Fruit fly (Drosophila melanogaster) whole organism, prepupa: ENCODE data around the gene Set8.

Experiments used
- CG11294 ChIP-seq: fragments of 200-800 bp; sonication (Bioruptor generic); IDR thresholded peaks from 2 replicates; pipeline ENCODE4 v1.3.6; 2022; ENCODE audit warnings: missing biosample characterization, missing genetic modification characterization
- CG11762 ChIP-seq: fragments of 200-800 bp; sonication (Bioruptor generic); optimal IDR thresholded peaks from 3 replicates; lab custom pipeline; 2016; ENCODE audit warnings: missing biosample characterization, missing genetic modification characterization; ENCODE audit not compliant: insufficient read depth
- CG11902 ChIP-seq: fragments of 200-800 bp; sonication (Bioruptor generic); optimal IDR thresholded peaks from 3 replicates; lab custom pipeline; 2016; ENCODE audit warnings: missing biosample characterization, missing genetic modification characterization
- CG15336 ChIP-seq: fragments of 200-800 bp; sonication (Bioruptor generic); IDR thresholded peaks from 2 replicates; pipeline ENCODE4 v1.3.6; 2022; ENCODE audit warnings: missing biosample characterization, missing genetic modification characterization
- CG1621 ChIP-seq: fragments of 200-800 bp; sonication (Bioruptor generic); optimal IDR thresholded peaks from 3 replicates; lab custom pipeline; 2018; ENCODE audit warnings: missing biosample characterization, mild to moderate bottlenecking, missing genetic modification characterization
- CG3032 ChIP-seq: fragments of 200-800 bp; optimal IDR thresholded peaks from 2 replicates; lab custom pipeline; 2019; ENCODE audit warnings: missing biosample characterization, mild to moderate bottlenecking, missing genetic modification characterization, moderate library complexity
- CG32006 ChIP-seq: fragments of 200-800 bp; sonication (Bioruptor generic); optimal IDR thresholded peaks from 3 replicates; lab custom pipeline; 2017; ENCODE audit warnings: missing biosample characterization, mild to moderate bottlenecking, missing genetic modification characterization
- CG34406 ChIP-seq: fragments of 200-800 bp; sonication (Bioruptor generic); optimal IDR thresholded peaks from 3 replicates; lab custom pipeline; 2016; ENCODE audit warnings: missing biosample characterization, missing genetic modification characterization
- CG3919 ChIP-seq: fragments of 200-800 bp; sonication (Bioruptor generic); optimal IDR thresholded peaks from 3 replicates; lab custom pipeline; 2016; ENCODE audit warnings: missing biosample characterization, missing genetic modification characterization
- CG4318 ChIP-seq: fragments of 200-800 bp; sonication (Bioruptor generic); optimal IDR thresholded peaks from 3 replicates; lab custom pipeline; 2017; ENCODE audit warnings: missing biosample characterization, mild to moderate bottlenecking, missing genetic modification characterization
- CG6163 ChIP-seq: fragments of 200-800 bp; sonication (Bioruptor generic); IDR thresholded peaks from 3 replicates; pipeline ENCODE4 v1.3.6; 2022; ENCODE audit warnings: missing biosample characterization, missing genetic modification characterization
- CG6276 ChIP-seq: fragments of 200-800 bp; sonication (Bioruptor generic); optimal IDR thresholded peaks from 2 replicates; lab custom pipeline; 2017; ENCODE audit warnings: missing biosample characterization, mild to moderate bottlenecking, missing genetic modification characterization
- CG6792 ChIP-seq: fragments of 200-800 bp; sonication (Bioruptor generic); optimal IDR thresholded peaks from 3 replicates; lab custom pipeline; 2016; ENCODE audit warnings: missing biosample characterization, missing genetic modification characterization
- CG6808 ChIP-seq: fragments of 200-800 bp; sonication (Bioruptor generic); optimal IDR thresholded peaks from 3 replicates; lab custom pipeline; 2017; ENCODE audit warnings: missing biosample characterization, missing genetic modification characterization, mild to moderate bottlenecking, moderate library complexity, missing genetic modification reagents
- CG7368 ChIP-seq: fragments of 200-800 bp; sonication (Bioruptor generic); optimal IDR thresholded peaks from 3 replicates; lab custom pipeline; 2016; ENCODE audit warnings: missing biosample characterization, missing genetic modification characterization
- CG8119 ChIP-seq: fragments of 200-800 bp; sonication (Bioruptor generic); IDR thresholded peaks from 3 replicates; pipeline ENCODE4 v1.3.6; 2022; ENCODE audit warnings: missing biosample characterization, missing genetic modification characterization
- CG8319 ChIP-seq: fragments of 200-800 bp; sonication (Bioruptor generic); optimal IDR thresholded peaks from 3 replicates; lab custom pipeline; 2016; ENCODE audit warnings: missing biosample characterization, missing genetic modification characterization
- CG8632 ChIP-seq: fragments of 200-800 bp; sonication (Bioruptor generic); optimal IDR thresholded peaks from 3 replicates; lab custom pipeline; 2016; ENCODE audit warnings: missing biosample characterization, missing genetic modification characterization
- CG9139 ChIP-seq: fragments of 200-800 bp; sonication (Bioruptor generic); optimal IDR thresholded peaks from 3 replicates; lab custom pipeline; 2017; ENCODE audit warnings: missing biosample characterization, mild to moderate bottlenecking, missing genetic modification characterization
- Eip75B ChIP-seq: fragments of 200-800 bp; sonication (Bioruptor generic); optimal IDR thresholded peaks from 3 replicates; lab custom pipeline; 2016; ENCODE audit warnings: missing biosample characterization, missing genetic modification characterization
- Eip93F ChIP-seq: fragments of 200-800 bp; sonication (Bioruptor generic); optimal IDR thresholded peaks from 2 replicates; lab custom pipeline; 2016; ENCODE audit warnings: missing biosample characterization, mild to moderate bottlenecking, missing genetic modification characterization
- Ets21C ChIP-seq: fragments of 200-800 bp; sonication (Bioruptor generic); optimal IDR thresholded peaks from 3 replicates; lab custom pipeline; 2016; ENCODE audit warnings: missing biosample characterization, missing genetic modification characterization
- Ets96B ChIP-seq: fragments of 200-800 bp; optimal IDR thresholded peaks from 2 replicates; lab custom pipeline; 2019; ENCODE audit warnings: missing biosample characterization, mild to moderate bottlenecking, missing genetic modification characterization, moderate library complexity
- Gug ChIP-seq: fragments of 200-800 bp; sonication (Bioruptor generic); IDR thresholded peaks from 2 replicates; pipeline ENCODE4 v1.3.6; 2022; ENCODE audit warnings: missing biosample characterization, missing genetic modification characterization
- Hr38 ChIP-seq: sonication (Bioruptor generic); optimal IDR thresholded peaks from 2 replicates; lab custom pipeline; 2016; ENCODE audit warnings: missing biosample characterization, missing genetic modification characterization
- Hr4 ChIP-seq: fragments of 200-800 bp; sonication (Bioruptor generic); optimal IDR thresholded peaks from 3 replicates; lab custom pipeline; 2016; ENCODE audit warnings: missing biosample characterization, missing genetic modification characterization
- Lpt ChIP-seq: fragments of 200-800 bp; sonication (Bioruptor generic); optimal IDR thresholded peaks from 3 replicates; lab custom pipeline; 2016; ENCODE audit warnings: missing biosample characterization, missing genetic modification characterization
- Met ChIP-seq: fragments of 200-800 bp; sonication (Bioruptor generic); optimal IDR thresholded peaks from 3 replicates; lab custom pipeline; 2016; ENCODE audit warnings: missing biosample characterization, missing genetic modification characterization
- OdsH ChIP-seq: fragments of 200-800 bp; sonication (Bioruptor generic); optimal IDR thresholded peaks from 3 replicates; lab custom pipeline; 2016; ENCODE audit warnings: missing biosample characterization, missing genetic modification characterization
- Sox14 ChIP-seq: fragments of 200-800 bp; sonication (Bioruptor generic); optimal IDR thresholded peaks from 3 replicates; lab custom pipeline; 2016; ENCODE audit warnings: missing biosample characterization, missing genetic modification characterization
- Sox15 ChIP-seq: fragments of 200-800 bp; sonication (Bioruptor generic); optimal IDR thresholded peaks from 3 replicates; lab custom pipeline; 2016; ENCODE audit warnings: missing biosample characterization, missing genetic modification characterization
- achi ChIP-seq: fragments of 200-800 bp; sonication (Bioruptor generic); optimal IDR thresholded peaks from 3 replicates; lab custom pipeline; 2016; ENCODE audit warnings: missing biosample characterization, missing genetic modification characterization
- acj6 ChIP-seq: fragments of 200-800 bp; sonication (Bioruptor generic); optimal IDR thresholded peaks from 3 replicates; lab custom pipeline; 2016; ENCODE audit warnings: missing biosample characterization, missing genetic modification characterization
- cyc ChIP-seq: fragments of 200-800 bp; sonication (Bioruptor generic); optimal IDR thresholded peaks from 3 replicates; lab custom pipeline; 2016; ENCODE audit warnings: missing biosample characterization, missing genetic modification characterization
- dac ChIP-seq: fragments of 200-800 bp; sonication (Bioruptor generic); optimal IDR thresholded peaks from 2 replicates; lab custom pipeline; 2017; ENCODE audit warnings: missing biosample characterization, mild to moderate bottlenecking, missing genetic modification characterization
- dsx ChIP-seq: fragments of 200-800 bp; optimal IDR thresholded peaks from 3 replicates; lab custom pipeline; 2019; ENCODE audit warnings: missing biosample characterization, mild to moderate bottlenecking, missing genetic modification characterization, moderate library complexity; ENCODE audit not compliant: poor library complexity, severe bottlenecking
- eg ChIP-seq: fragments of 200-800 bp; sonication (Bioruptor generic); IDR thresholded peaks from 3 replicates; pipeline ENCODE4 v1.3.6; 2022; ENCODE audit warnings: missing biosample characterization, missing genetic modification characterization
- esn ChIP-seq: fragments of 200-800 bp; sonication (Bioruptor generic); optimal IDR thresholded peaks from 2 replicates; lab custom pipeline; 2016; ENCODE audit warnings: missing biosample characterization, mild to moderate bottlenecking, missing genetic modification characterization, moderate library complexity
- fd59A ChIP-seq: fragments of 200-800 bp; sonication (Bioruptor generic); optimal IDR thresholded peaks from 2 replicates; lab custom pipeline; 2017; ENCODE audit warnings: missing biosample characterization, mild to moderate bottlenecking, missing genetic modification characterization, missing genetic modification reagents
- fd85E ChIP-seq: fragments of 200-800 bp; sonication (Bioruptor generic); optimal IDR thresholded peaks from 3 replicates; lab custom pipeline; 2016; ENCODE audit warnings: missing biosample characterization, missing genetic modification characterization
- fkh ChIP-seq: fragments of 200-800 bp; sonication (Bioruptor generic); optimal IDR thresholded peaks from 3 replicates; lab custom pipeline; 2017; ENCODE audit warnings: missing biosample characterization, mild to moderate bottlenecking, missing genetic modification characterization, moderate library complexity
- lz ChIP-seq: fragments of 200-800 bp; sonication (Bioruptor generic); optimal IDR thresholded peaks from 3 replicates; lab custom pipeline; 2016; ENCODE audit warnings: missing biosample characterization, missing genetic modification characterization
- net ChIP-seq: fragments of 200-800 bp; sonication (Bioruptor generic); optimal IDR thresholded peaks from 3 replicates; lab custom pipeline; 2016; ENCODE audit warnings: missing biosample characterization, missing genetic modification characterization
- pdm3 ChIP-seq: fragments of 200-800 bp; sonication (Bioruptor generic); optimal IDR thresholded peaks from 3 replicates; lab custom pipeline; 2016; ENCODE audit warnings: missing biosample characterization, missing genetic modification characterization
- salr ChIP-seq, 2 experiments: fragments of 200-800 bp; sonication (Bioruptor generic); optimal IDR thresholded peaks; 3 replicates each; lab custom pipeline; 2016 to 2018; ENCODE audit warnings: missing biosample characterization in 2 of 2, missing genetic modification characterization in 2 of 2, mild to moderate bottlenecking in 1 of 2
- svp ChIP-seq: fragments of 200-800 bp; sonication (Bioruptor generic); peaks from one replicate; lab custom pipeline; 2016; ENCODE audit warnings: missing biosample characterization, missing genetic modification characterization
- topi ChIP-seq: fragments of 200-800 bp; sonication (Bioruptor generic); optimal IDR thresholded peaks from 3 replicates; lab custom pipeline; 2016; ENCODE audit warnings: missing biosample characterization, missing genetic modification characterization

Gene Set8

dm6 chr3R:14291431-14291830 is 24.4 kb upstream of the Set8 start (continued):
- TF ChIP-seq Gug (GFP tag; lab: Robert Waterston, UW) (peak; percentile 49), CG8632 (GFP tag; lab: Kevin White, UChicago) (peak; percentile 75), Met (GFP tag; lab: Kevin White, UChicago) (peak; percentile 88), salr (GFP tag; optimal IDR thresholded peaks at IDR 0.05; lab: Kevin White, UChicago) (peak; percentile 78 to 80), CG34406 (GFP tag; lab: Kevin White, UChicago) (peak; percentile 77), CG8319 (GFP tag; lab: Kevin White, UChicago) (peak; percentile 51), CG11294 (peak; percentile 59), Hr4 (GFP tag; lab: Kevin White, UChicago) (peak; percentile 82), CG7368 (GFP tag; lab: Kevin White, UChicago) (peak; percentile 75), dac (peak; percentile 49), Ets96B (tag; lab: Kevin White, UChicago) (peak; percentile 89), Sox14 (GFP tag; lab: Kevin White, UChicago) (peak; percentile 78), CG15336 (GFP tag; lab: Robert Waterston, UW) (peak; percentile 93), cyc (GFP tag; lab: Kevin White, UChicago) (peak; percentile 68), CG6808 (GFP tag; lab: Kevin White, UChicago) (peak; percentile 90), topi (GFP tag; lab: Kevin White, UChicago) (peak; percentile 78), CG6792 (GFP tag; lab: Kevin White, UChicago) (peak; percentile 77), CG6163 (GFP tag; lab: Robert Waterston, UW) (peak; percentile 79; the same call in 2 of the 3 replicates), Lpt (GFP tag; lab: Kevin White, UChicago) (peak; percentile 72), esn (GFP tag; lab: Kevin White, UChicago) (peak; percentile 89), Ets21C (GFP tag; lab: Kevin White, UChicago) (peak; percentile 60), achi (GFP tag; lab: Kevin White, UChicago) (peak; percentile 79), CG3919 (GFP tag; lab: Kevin White, UChicago) (peak; percentile 83), CG11902 (GFP tag; lab: Kevin White, UChicago) (peak; percentile 49), CG8119 (GFP tag; lab: Robert Waterston, UW) (peak; percentile 92)

dm6 chr3R:14292307-14292711 is 23.5 kb upstream of the Set8 start:
- TF ChIP-seq eg (GFP tag; lab: Robert Waterston, UW) (0 out of 3 replicates have a peak, but pooled peaks have one; percentile 35), cyc (GFP tag; lab: Kevin White, UChicago) (peak; percentile 24), Eip75B (peak; percentile 29), CG6276 (GFP tag; lab: Kevin White, UChicago) (peak; percentile 73), net (GFP tag; lab: Kevin White, UChicago) (peak; percentile 49), CG8319 (GFP tag; lab: Kevin White, UChicago) (no peak), esn (GFP tag; lab: Kevin White, UChicago) (peak; percentile 67), CG3919 (GFP tag; lab: Kevin White, UChicago) (peak; percentile 67), CG11902 (GFP tag; lab: Kevin White, UChicago) (peak; percentile 35), Hr38 (GFP tag; lab: Kevin White, UChicago) (no peak), CG32006 (GFP tag; lab: Kevin White, UChicago) (peak; percentile 84), svp (GFP tag; lab: Kevin White, UChicago) (peak; percentile 69), CG3032 (tag; lab: Kevin White, UChicago) (peak; percentile 53), CG8632 (GFP tag; lab: Kevin White, UChicago) (peak; percentile 41), Sox14 (GFP tag; lab: Kevin White, UChicago) (peak; percentile 49), Sox15 (peak; percentile 24), dsx (peak; percentile 24), Eip93F (GFP tag; lab: Kevin White, UChicago) (no peak), CG9139 (no peak), CG11762 (peak; percentile 56), CG4318 (peak; percentile 67), OdsH (GFP tag; lab: Kevin White, UChicago) (peak; percentile 67), lz (GFP tag; lab: Kevin White, UChicago) (peak; percentile 35), salr (GFP tag; optimal IDR thresholded peaks at IDR 0.05; lab: Kevin White, UChicago) (peak; percentile 2 to 86), fkh (GFP tag; lab: Kevin White, UChicago) (no peak), Lpt (GFP tag; lab: Kevin White, UChicago) (peak; percentile 67), acj6 (peak; percentile 50), topi (GFP tag; lab: Kevin White, UChicago) (peak; percentile 58), achi (GFP tag; lab: Kevin White, UChicago) (peak; percentile 59), dac (peak; percentile 35), Ets21C (GFP tag; lab: Kevin White, UChicago) (peak; percentile 11), Ets96B (tag; lab: Kevin White, UChicago) (peak; percentile 24), fd59A (GFP tag; lab: Kevin White, UChicago) (peak; percentile 38), CG1621 (tag; lab: Kevin White, UChicago) (no peak), fd85E (GFP tag; lab: Kevin White, UChicago) (peak; percentile 13), pdm3 (GFP tag; lab: Kevin White, UChicago) (peak; percentile 45)
